Worm (Caenorhabditis elegans) whole organism, young adult: ENCODE results near the gene C27H5.12.
A peak's percentile ranks its signal among the peaks of the same experiment; 100 is the strongest.

Source experiments
- B0336.3 ChIP-seq: fragments of 200-800 bp; sonication (Bioruptor generic); IDR thresholded peaks from 2 replicates; pipeline ENCODE4 v1.3.6; 2022; ENCODE audit warnings: missing genetic modification characterization, missing compliant biosample characterization
- C17E4.6 ChIP-seq: fragments of 200-800 bp; sonication (Bioruptor generic); IDR thresholded peaks from 2 replicates; pipeline ENCODE4 v1.3.6; 2022; ENCODE audit warnings: missing genetic modification reagents, missing genetic modification characterization, missing compliant biosample characterization
- F33H1.4 ChIP-seq: fragments of 200-800 bp; sonication (Bioruptor generic); IDR thresholded peaks from 2 replicates; pipeline ENCODE4 v1.3.6; 2022; ENCODE audit warnings: missing genetic modification reagents, missing genetic modification characterization, missing compliant biosample characterization
- K11D2.4 ChIP-seq: fragments of 200-800 bp; sonication (Bioruptor generic); IDR thresholded peaks from 2 replicates; pipeline ENCODE4 v1.3.6; 2022; ENCODE audit warnings: missing genetic modification reagents, missing genetic modification characterization, missing compliant biosample characterization
- Y56A3A.18 ChIP-seq: fragments of 200-800 bp; sonication (Bioruptor generic); IDR thresholded peaks from 2 replicates; pipeline ENCODE4 v1.3.6; 2022; ENCODE audit warnings: missing genetic modification reagents, missing genetic modification characterization, missing compliant biosample characterization
- Y79H2A.3 ChIP-seq: fragments of 200-800 bp; sonication (Bioruptor generic); conservative IDR thresholded peaks from 2 replicates; pipeline ENCODE4 v1.3.6; 2022; ENCODE audit warnings: missing genetic modification reagents, missing genetic modification characterization, missing compliant biosample characterization
- Y95B8A.8 ChIP-seq: fragments of 200-800 bp; sonication (Bioruptor generic); IDR thresholded peaks from 2 replicates; pipeline ENCODE4 v1.3.6; 2022; ENCODE audit warnings: missing genetic modification reagents, missing genetic modification characterization, missing compliant biosample characterization
- ama-1 ChIP-seq, 3 experiments: fragments of 150-350 bp in 1 of 3; sonication (generic microtip) in 2 of 3; optimal IDR thresholded peaks; 2 replicates each; lab custom pipeline; 2014 to 2018; ENCODE audit warnings: missing biosample characterization in 2 of 3, missing genetic modification characterization in 2 of 3, missing genetic modification reagents in 2 of 3
- aptf-2 ChIP-seq: fragments of 200-800 bp; sonication (Bioruptor generic); conservative IDR thresholded peaks from 2 replicates; pipeline ENCODE4 v1.3.6; 2022; ENCODE audit warnings: missing genetic modification reagents, missing genetic modification characterization, missing compliant biosample characterization
- atf-7 ChIP-seq: sonication (generic microtip); optimal IDR thresholded peaks from 2 replicates; lab custom pipeline; 2017; ENCODE audit warnings: mild to moderate bottlenecking, missing genetic modification characterization, missing compliant biosample characterization
- bed-2 ChIP-seq: fragments of 200-800 bp; sonication (Bioruptor generic); IDR thresholded peaks from 2 replicates; pipeline ENCODE4 v1.3.6; 2022; ENCODE audit warnings: missing genetic modification reagents, missing genetic modification characterization, missing compliant biosample characterization
- ccch-3 ChIP-seq: fragments of 200-800 bp; sonication (Bioruptor generic); optimal IDR thresholded peaks from 2 replicates; lab custom pipeline; 2018; ENCODE audit warnings: mild to moderate bottlenecking, missing genetic modification characterization, missing compliant biosample characterization
- ceh-100 ChIP-seq: fragments of 200-800 bp; sonication (Bioruptor generic); IDR thresholded peaks from 2 replicates; pipeline ENCODE4 v1.3.6; 2022; ENCODE audit warnings: missing genetic modification reagents, missing genetic modification characterization, missing compliant biosample characterization
- ceh-40 ChIP-seq: fragments of 200-800 bp; sonication (Bioruptor generic); IDR thresholded peaks from 2 replicates; pipeline ENCODE4 v1.3.6; 2022; ENCODE audit warnings: missing genetic modification characterization, missing compliant biosample characterization
- ceh-58 ChIP-seq: fragments of 200-800 bp; sonication (Bioruptor generic); IDR thresholded peaks from 2 replicates; pipeline ENCODE4 v1.3.6; 2022; ENCODE audit warnings: missing genetic modification characterization, missing compliant biosample characterization
- egl-18 ChIP-seq: fragments of 200-800 bp; sonication (Bioruptor generic); IDR thresholded peaks from 2 replicates; pipeline ENCODE4 v1.3.6; 2022; ENCODE audit warnings: missing genetic modification reagents, missing genetic modification characterization, missing compliant biosample characterization
- egrh-3 ChIP-seq: fragments of 200-800 bp; sonication (Bioruptor generic); IDR thresholded peaks from 2 replicates; pipeline ENCODE4 v1.3.6; 2022; ENCODE audit warnings: missing genetic modification reagents, missing genetic modification characterization, missing compliant biosample characterization
- ets-4 ChIP-seq: fragments of 200-800 bp; sonication (Bioruptor generic); optimal IDR thresholded peaks from 2 replicates; lab custom pipeline; 2018; ENCODE audit warnings: mild to moderate bottlenecking, missing genetic modification characterization, missing compliant biosample characterization
- gei-17 ChIP-seq: fragments of 200-800 bp; sonication (Bioruptor generic); optimal IDR thresholded peaks from 2 replicates; lab custom pipeline; 2018; ENCODE audit warnings: mild to moderate bottlenecking, missing genetic modification characterization, missing compliant biosample characterization
- hmg-20 ChIP-seq: fragments of 200-800 bp; sonication (Bioruptor generic); IDR thresholded peaks from 2 replicates; pipeline ENCODE4 v1.3.6; 2022; ENCODE audit warnings: missing genetic modification reagents, missing genetic modification characterization, missing compliant biosample characterization
- hrde-1 ChIP-seq: sonication (generic microtip); optimal IDR thresholded peaks from 2 replicates; lab custom pipeline; 2016; ENCODE audit warnings: missing genetic modification characterization, mild to moderate bottlenecking, missing compliant biosample characterization, moderate library complexity, missing genotype, missing genetic modification reagents, borderline replicate concordance
- hsf-1 ChIP-seq: fragments of 200-800 bp; sonication (Bioruptor generic); IDR thresholded peaks from 2 replicates; pipeline ENCODE4 v1.3.6; 2022; ENCODE audit warnings: missing genetic modification reagents, missing genetic modification characterization, missing compliant biosample characterization
- lag-1 ChIP-seq: fragments of 200-800 bp; sonication (Bioruptor generic); IDR thresholded peaks from 2 replicates; pipeline ENCODE4 v1.3.6; 2022; ENCODE audit warnings: missing genetic modification reagents, missing genetic modification characterization, missing compliant biosample characterization
- let-526 ChIP-seq: fragments of 200-800 bp; sonication (Bioruptor generic); IDR thresholded peaks from 2 replicates; pipeline ENCODE4 v1.3.6; 2022; ENCODE audit warnings: missing genetic modification reagents, missing genetic modification characterization, missing compliant biosample characterization
- let-607 ChIP-seq, 2 experiments: fragments of 200-800 bp in 1 of 2; sonication (Bioruptor generic) in 1 of 2; sonication (generic microtip) in 1 of 2; optimal IDR thresholded peaks; 2 replicates each; lab custom pipeline; 2016 to 2018; ENCODE audit warnings: mild to moderate bottlenecking in 2 of 2, missing compliant biosample characterization in 2 of 2, missing genetic modification characterization in 2 of 2, moderate library complexity in 2 of 2, missing genotype in 1 of 2
- lir-1 ChIP-seq: fragments of 200-800 bp; sonication (Bioruptor generic); conservative IDR thresholded peaks from 2 replicates; pipeline ENCODE4 v1.3.6; 2022; ENCODE audit warnings: missing genetic modification reagents, missing genetic modification characterization, missing compliant biosample characterization
- lsy-27 ChIP-seq: sonication (generic microtip); optimal IDR thresholded peaks from 2 replicates; lab custom pipeline; 2017; ENCODE audit warnings: missing genetic modification characterization, mild to moderate bottlenecking, missing compliant biosample characterization, antibody characterized with exemption, missing genotype, borderline replicate concordance; ENCODE audit not compliant: insufficient read depth
- madf-10 ChIP-seq: sonication (generic microtip); optimal IDR thresholded peaks from 2 replicates; lab custom pipeline; 2016; ENCODE audit warnings: mild to moderate bottlenecking, missing genetic modification characterization, missing compliant biosample characterization
- madf-3 ChIP-seq: fragments of 200-800 bp; sonication (Bioruptor generic); IDR thresholded peaks from 2 replicates; pipeline ENCODE4 v1.3.6; 2022; ENCODE audit warnings: missing genetic modification reagents, missing genetic modification characterization, missing compliant biosample characterization
- madf-6 ChIP-seq: fragments of 200-800 bp; sonication (Bioruptor generic); IDR thresholded peaks from 2 replicates; pipeline ENCODE4 v1.3.6; 2022; ENCODE audit warnings: missing genetic modification reagents, missing genetic modification characterization, missing compliant biosample characterization
- mxl-1 ChIP-seq: sonication (generic microtip); optimal IDR thresholded peaks from 2 replicates; lab custom pipeline; 2016; ENCODE audit warnings: missing genetic modification characterization, missing compliant biosample characterization
- nfya-2 ChIP-seq: fragments of 200-800 bp; sonication (Bioruptor generic); IDR thresholded peaks from 2 replicates; pipeline ENCODE4 v1.3.6; 2022; ENCODE audit warnings: missing genetic modification reagents, missing genetic modification characterization, missing compliant biosample characterization
- nhr-80 ChIP-seq: sonication (generic microtip); optimal IDR thresholded peaks from 2 replicates; lab custom pipeline; 2016; ENCODE audit warnings: missing genetic modification characterization, missing compliant biosample characterization
- pbrm-1 ChIP-seq: fragments of 200-800 bp; sonication (Bioruptor generic); IDR thresholded peaks from 2 replicates; pipeline ENCODE4 v1.3.6; 2022; ENCODE audit warnings: missing genetic modification reagents, missing genetic modification characterization, missing compliant biosample characterization
- sdz-38 ChIP-seq: sonication (generic microtip); optimal IDR thresholded peaks from 2 replicates; lab custom pipeline; 2016; ENCODE audit warnings: missing genotype, missing genetic modification characterization, missing compliant biosample characterization
- snpc-3.4 ChIP-seq: sonication (generic microtip); optimal IDR thresholded peaks from 2 replicates; lab custom pipeline; 2017; ENCODE audit warnings: missing genetic modification characterization, mild to moderate bottlenecking, missing compliant biosample characterization, antibody characterized with exemption, moderate library complexity, missing genotype, missing genetic modification reagents
- snpc-4 ChIP-seq, 5 experiments: fragments of 150-350 bp in 1 of 5; sonication (generic microtip) in 4 of 5; optimal IDR thresholded peaks; 2 replicates each; lab custom pipeline; 2014 to 2018; ENCODE audit warnings: missing genetic modification characterization in 5 of 5, missing biosample characterization in 3 of 5, antibody characterized with exemption in 2 of 5, mild to moderate bottlenecking in 2 of 5, missing compliant biosample characterization in 2 of 5, missing genotype in 2 of 5, moderate library complexity in 2 of 5, missing genetic modification reagents in 1 of 5
- tbp1 ChIP-seq: fragments of 200-800 bp; sonication (Bioruptor generic); optimal IDR thresholded peaks from 2 replicates; lab custom pipeline; 2018; ENCODE audit warnings: mild to moderate bottlenecking, missing genetic modification characterization, missing compliant biosample characterization
- unc-130 ChIP-seq: sonication (generic microtip); optimal IDR thresholded peaks from 2 replicates; lab custom pipeline; 2016; ENCODE audit warnings: missing genetic modification reagents, missing genetic modification characterization, missing compliant biosample characterization
- unc-62 ChIP-seq: fragments of 150-350 bp; optimal IDR thresholded peaks from 2 replicates; lab custom pipeline; 2014; ENCODE audit warnings: missing biosample characterization, missing genetic modification reagents, missing genetic modification characterization
- xnd-1 ChIP-seq: sonication (generic microtip); optimal IDR thresholded peaks from 2 replicates; lab custom pipeline; 2016; ENCODE audit warnings: missing genotype, missing genetic modification reagents, missing genetic modification characterization, missing compliant biosample characterization
- zfh-2 ChIP-seq: fragments of 200-800 bp; sonication (Bioruptor generic); conservative IDR thresholded peaks from 2 replicates; pipeline ENCODE4 v1.3.6; 2022; ENCODE audit warnings: missing genetic modification reagents, missing genetic modification characterization, missing compliant biosample characterization
- ztf-18 ChIP-seq: sonication (generic microtip); optimal IDR thresholded peaks from 2 replicates; lab custom pipeline; 2016; ENCODE audit warnings: missing genotype, mild to moderate bottlenecking, missing genetic modification characterization, missing compliant biosample characterization
- ztf-28 ChIP-seq: fragments of 200-800 bp; sonication (Bioruptor generic); IDR thresholded peaks from 2 replicates; pipeline ENCODE4 v1.3.6; 2022; ENCODE audit warnings: missing genetic modification reagents, missing genetic modification characterization, missing compliant biosample characterization
- ztf-6 ChIP-seq: fragments of 200-800 bp; sonication (Bioruptor generic); IDR thresholded peaks from 2 replicates; pipeline ENCODE4 v1.3.6; 2022; ENCODE audit warnings: missing genetic modification reagents, missing genetic modification characterization, missing compliant biosample characterization

The C27H5.12 gene

ce11 chrII:7139064-7139463, 22.3 kb downstream of the C27H5.12 start:
- TF ChIP-seq nhr-80 (tag; lab: Kevin White, UChicago) (peak; percentile 28), hrde-1 (no peak)

- TF ChIP-seq let-526 (GFP tag; lab: Robert Waterston, UW) (no peak), unc-62 (GFP tag; lab: Kevin White, UChicago) (no peak), nfya-2 (GFP tag; lab: Robert Waterston, UW) (no peak), gei-17 (no peak), aptf-2 (no peak), bed-2 (GFP tag; lab: Robert Waterston, UW) (no peak), lag-1 (no peak), pbrm-1 (GFP tag; lab: Robert Waterston, UW) (no peak), B0336.3 (GFP tag; lab: Robert Waterston, UW) (no peak), xnd-1 (tag; lab: Kevin White, UChicago) (peak; percentile 85), lsy-27 (no peak), egrh-3 (GFP tag; lab: Robert Waterston, UW) (no peak), K11D2.4 (GFP tag; lab: Robert Waterston, UW) (no peak), ets-4 (GFP tag; lab: Kevin White, UChicago) (no peak), zfh-2 (GFP tag; lab: Robert Waterston, UW) (no peak), hmg-20 (no peak), tbp1 (GFP tag; lab: Kevin White, UChicago) (no peak), ama-1 (optimal IDR thresholded peaks at IDR 0.05; lab: Kevin White, UChicago) (no peak), ama-1 (GFP tag; optimal IDR thresholded peaks at IDR 0.05; lab: Kevin White, UChicago) (no peak), ztf-6 (GFP tag; lab: Robert Waterston, UW) (no peak), ztf-28 (GFP tag; lab: Robert Waterston, UW) (0 out of 2 replicates have a peak, but pooled peaks have one; percentile 4), unc-130 (GFP tag; lab: Kevin White, UChicago) (no peak), Y79H2A.3 (GFP tag; lab: Robert Waterston, UW) (no peak), egl-18 (GFP tag; lab: Robert Waterston, UW) (no peak), ceh-58 (GFP tag; lab: Robert Waterston, UW) (no peak), F33H1.4 (GFP tag; lab: Robert Waterston, UW) (peak; percentile 87), snpc-4 (GFP tag; optimal IDR thresholded peaks at IDR 0.05; lab: Kevin White, UChicago) (no peak), snpc-4 (tag; optimal IDR thresholded peaks at IDR 0.05; lab: Kevin White, UChicago) (peak in 2 of 4 experiments; percentile 15 to 32), ztf-18 (peak; percentile 35), sdz-38 (tag; lab: Kevin White, UChicago) (no peak), atf-7 (tag; lab: Kevin White, UChicago) (no peak), C17E4.6 (GFP tag; lab: Robert Waterston, UW) (no peak), madf-6 (GFP tag; lab: Robert Waterston, UW) (peak; percentile 93), ceh-40 (GFP tag; lab: Robert Waterston, UW) (no peak), let-607 (tag; optimal IDR thresholded peaks at IDR 0.05; lab: Kevin White, UChicago) (no peak), madf-10 (tag; lab: Kevin White, UChicago) (no peak), Y56A3A.18 (no peak), mxl-1 (no peak), madf-3 (no peak), ccch-3 (GFP tag; lab: Kevin White, UChicago) (no peak), lir-1 (GFP tag; lab: Robert Waterston, UW) (no peak), Y95B8A.8 (GFP tag; lab: Robert Waterston, UW) (0 out of 2 replicates have a peak, but pooled peaks have one; percentile 37), snpc-3.4 (tag; lab: Kevin White, UChicago) (peak; percentile 24), ceh-100 (GFP tag; lab: Robert Waterston, UW) (no peak), hsf-1 (GFP tag; lab: Robert Waterston, UW) (no peak)
Observed at ce11 chrII:7131871-7132693, 29.3 kb downstream of the C27H5.12 start, which contains the start of the genes T07F8.4 and gld-3. Gene T07F8.4, minus strand, starts transcription at chrII:7132032. Gene gld-3, plus strand, starts transcription at chrII:7132643.
